Fruit fly (Drosophila melanogaster): ENCODE results near the gene bab2.

DNA sequence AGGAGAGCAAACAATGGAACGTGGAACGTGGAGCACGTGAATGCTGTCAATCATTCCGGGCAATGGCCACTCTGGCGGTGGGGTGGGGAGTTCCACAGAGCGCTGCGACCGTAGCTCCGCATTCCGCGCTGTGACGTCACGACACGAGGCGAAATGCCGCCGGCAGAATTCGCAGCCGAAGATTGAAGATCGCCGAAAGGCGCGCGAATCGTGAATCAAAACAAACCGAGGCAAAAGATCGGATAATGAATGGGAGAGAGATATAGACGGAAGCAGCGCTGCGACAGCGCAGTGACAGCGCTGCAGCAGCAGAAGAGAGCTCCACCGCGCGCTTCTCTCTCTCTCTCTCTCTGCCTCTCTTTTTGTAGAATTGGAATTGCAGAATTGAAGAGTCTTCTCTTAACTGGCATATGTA, 78.5 kb downstream of the bab2 start:
- no peak for TF ChIP-seq CG8301 (tag; optimal IDR thresholded peaks at IDR 0.05)
- TF ChIP-seq CG15710 (tag; optimal IDR thresholded peaks at IDR 0.05), result no peak
- TF ChIP-seq Pif1A (GFP tag; optimal IDR thresholded peaks at IDR 0.05), result no peak
- no peak for TF ChIP-seq gl (tag; optimal IDR thresholded peaks at IDR 0.05)
- peak; percentile 83 for TF ChIP-seq EcR (GFP tag; optimal IDR thresholded peaks at IDR 0.05)

Measured in whole organism, pupa.